Worm (Caenorhabditis elegans) whole organism, early embryonic: Measurements from ENCODE around the gene T04G9.4.

Experiments
- B0310.2 ChIP-seq: sonication (generic microtip); optimal IDR thresholded peaks from 2 replicates; lab custom pipeline; 2016; ENCODE audit warnings: mild to moderate bottlenecking, missing genetic modification characterization, missing compliant biosample characterization
- F13C5.2 ChIP-seq: sonication (generic microtip); optimal IDR thresholded peaks from 2 replicates; lab custom pipeline; 2017; ENCODE audit warnings: mild to moderate bottlenecking, missing genetic modification characterization, inconsistent platforms, missing compliant biosample characterization
- aly-1 ChIP-seq: sonication (generic microtip); optimal IDR thresholded peaks from 2 replicates; lab custom pipeline; 2016; ENCODE audit warnings: missing genetic modification characterization, missing compliant biosample characterization
- ama-1 ChIP-seq: fragments of 150-350 bp; optimal IDR thresholded peaks from 2 replicates; lab custom pipeline; 2014
- ceh-13 ChIP-seq: fragments of 200-800 bp; sonication (Bioruptor generic); optimal IDR thresholded peaks from 2 replicates; lab custom pipeline; 2018; ENCODE audit warnings: mild to moderate bottlenecking, missing genetic modification characterization, missing compliant biosample characterization
- ceh-36 ChIP-seq: sonication (generic microtip); optimal IDR thresholded peaks from 2 replicates; lab custom pipeline; 2016; ENCODE audit warnings: missing genetic modification characterization, inconsistent platforms, missing compliant biosample characterization
- ets-7 ChIP-seq: sonication (generic microtip); optimal IDR thresholded peaks from 2 replicates; lab custom pipeline; 2016; ENCODE audit warnings: missing genotype, missing genetic modification characterization, missing compliant biosample characterization
- flt-1 ChIP-seq: fragments of 200-800 bp; sonication (Bioruptor generic); IDR thresholded peaks from 2 replicates; pipeline ENCODE4 v1.3.6; 2022; ENCODE audit warnings: missing genetic modification characterization, missing compliant biosample characterization
- hmbx-1 ChIP-seq: sonication (generic microtip); optimal IDR thresholded peaks from 2 replicates; lab custom pipeline; 2016; ENCODE audit warnings: mild to moderate bottlenecking, missing genetic modification characterization, missing compliant biosample characterization
- hmg-4 ChIP-seq: fragments of 200-800 bp; sonication (Bioruptor generic); optimal IDR thresholded peaks from 2 replicates; lab custom pipeline; 2018; ENCODE audit warnings: mild to moderate bottlenecking, missing genetic modification characterization, missing compliant biosample characterization
- hnd-1 ChIP-seq: sonication (generic microtip); optimal IDR thresholded peaks from 2 replicates; lab custom pipeline; 2016; ENCODE audit warnings: missing genetic modification characterization, missing compliant biosample characterization
- pes-1 ChIP-seq: fragments of 200-800 bp; sonication (Bioruptor generic); IDR thresholded peaks from 2 replicates; pipeline ENCODE4 v1.3.6; 2022; ENCODE audit warnings: missing genetic modification reagents, missing genetic modification characterization, missing compliant biosample characterization
- scrt-1 ChIP-seq: fragments of 200-800 bp; sonication (Bioruptor generic); IDR thresholded peaks from 2 replicates; pipeline ENCODE4 v1.3.6; 2022; ENCODE audit warnings: missing genetic modification characterization, missing compliant biosample characterization
- sea-1 ChIP-seq: fragments of 200-800 bp; sonication (Bioruptor generic); conservative IDR thresholded peaks from 2 replicates; pipeline ENCODE4 v1.3.6; 2022; ENCODE audit warnings: missing genetic modification characterization, missing compliant biosample characterization
- tbx-11 ChIP-seq: fragments of 200-800 bp; sonication (Bioruptor generic); IDR thresholded peaks from 2 replicates; pipeline ENCODE4 v1.3.6; 2022; ENCODE audit warnings: missing genetic modification characterization, missing compliant biosample characterization
- tbx-37 ChIP-seq: fragments of 200-800 bp; sonication (Bioruptor generic); conservative IDR thresholded peaks from 2 replicates; pipeline ENCODE4 v1.3.6; 2022; ENCODE audit warnings: missing genetic modification reagents, missing genetic modification characterization, missing compliant biosample characterization
- tra-4 ChIP-seq: sonication (generic microtip); optimal IDR thresholded peaks from 2 replicates; lab custom pipeline; 2017; ENCODE audit warnings: missing genetic modification characterization, missing compliant biosample characterization

The T04G9.4 gene

DNA sequence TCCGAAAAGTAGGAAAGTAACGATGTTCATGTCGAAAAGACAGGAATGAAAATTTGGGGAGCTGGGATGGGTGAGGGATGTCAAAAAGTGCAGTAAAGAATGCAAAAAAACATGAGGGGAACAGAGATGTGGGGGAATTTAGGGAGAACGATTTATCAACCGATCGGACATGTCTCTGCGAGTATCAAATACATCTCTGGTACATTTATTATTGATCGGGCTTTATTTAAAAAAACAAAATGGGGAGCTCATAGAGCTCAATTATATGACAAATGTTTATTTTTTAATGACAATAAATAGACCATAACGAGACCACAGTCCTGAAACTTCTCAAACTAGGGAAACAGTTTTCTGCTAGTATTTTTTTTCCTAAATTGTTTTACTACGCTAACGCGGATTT lies 38.4 kb downstream of the T04G9.4 start, which contains the start of gene F25E2.2:
Gene F25E2.2 (minus strand): TSS at position 101 of the 400 bp plus-strand sequence.
- TF ChIP-seq hmg-4 (GFP tag; lab: Kevin White, UChicago), result no peak
- TF ChIP-seq hmbx-1 (tag; lab: Kevin White, UChicago), result no peak
- TF ChIP-seq ets-7 (tag; lab: Kevin White, UChicago), result no peak
- no peak for TF ChIP-seq B0310.2 (tag; lab: Kevin White, UChicago)
- no peak for TF ChIP-seq tbx-11 (GFP tag; lab: Robert Waterston, UW)
- TF ChIP-seq flt-1 (GFP tag; lab: Robert Waterston, UW), result no peak
- no peak for TF ChIP-seq sea-1
- no peak for TF ChIP-seq ceh-36 (tag; lab: Kevin White, UChicago)
- TF ChIP-seq pes-1, result no peak
- TF ChIP-seq tra-4 (tag; lab: Kevin White, UChicago), result no peak
- no peak for TF ChIP-seq aly-1 (tag; lab: Kevin White, UChicago)
- no peak for TF ChIP-seq ceh-13 (GFP tag; lab: Kevin White, UChicago)
- TF ChIP-seq scrt-1 (GFP tag; lab: Robert Waterston, UW), result no peak
- TF ChIP-seq hnd-1 (tag; lab: Kevin White, UChicago), result no peak
- no peak for TF ChIP-seq F13C5.2 (tag; lab: Kevin White, UChicago)
- no peak for TF ChIP-seq ama-1 (lab: Kevin White, UChicago)
- TF ChIP-seq tbx-37 (GFP tag; lab: Robert Waterston, UW), result no peak

DNA sequence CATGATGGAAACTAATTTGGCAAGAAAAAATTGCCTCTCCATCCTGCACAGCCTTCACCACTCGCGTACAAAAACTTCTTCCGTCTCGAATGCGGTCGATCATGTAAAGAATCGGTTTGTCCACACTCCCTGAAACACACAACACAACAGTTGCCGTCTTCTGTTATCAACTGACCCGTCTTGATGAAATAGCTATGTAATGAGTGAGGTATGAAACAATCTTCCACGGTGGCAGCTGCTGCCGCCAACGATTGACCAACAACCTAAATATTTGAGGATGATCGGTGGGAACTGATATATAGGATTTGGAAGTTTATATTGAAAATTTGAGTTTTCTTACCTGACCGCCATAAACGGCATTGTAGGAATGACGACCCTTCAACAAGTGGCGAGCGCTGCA lies 40.0 kb downstream of the T04G9.4 start:
- TF ChIP-seq hmg-4 (GFP tag; lab: Kevin White, UChicago), result no peak
- no peak for TF ChIP-seq ets-7 (tag; lab: Kevin White, UChicago)
- no peak for TF ChIP-seq hmbx-1 (tag; lab: Kevin White, UChicago)
- TF ChIP-seq tra-4 (tag; lab: Kevin White, UChicago), result no peak
- TF ChIP-seq flt-1 (GFP tag; lab: Robert Waterston, UW), result no peak
- TF ChIP-seq sea-1, result no peak
- TF ChIP-seq tbx-11 (GFP tag; lab: Robert Waterston, UW), result no peak
- TF ChIP-seq aly-1 (tag; lab: Kevin White, UChicago), result no peak
- TF ChIP-seq B0310.2 (tag; lab: Kevin White, UChicago), result no peak
- TF ChIP-seq scrt-1 (GFP tag; lab: Robert Waterston, UW), result no peak

ce11 chrX:813063-813462 lies 40.8 kb downstream of the T04G9.4 start, which contains the start of gene F25E2.3:
Gene F25E2.3 (minus strand): TSS chrX:813163.
- TF ChIP-seq ceh-36 (tag; lab: Kevin White, UChicago) (no peak), B0310.2 (tag; lab: Kevin White, UChicago) (no peak), ama-1 (lab: Kevin White, UChicago) (no peak), ceh-13 (GFP tag; lab: Kevin White, UChicago) (no peak), flt-1 (GFP tag; lab: Robert Waterston, UW) (no peak), pes-1 (no peak), aly-1 (tag; lab: Kevin White, UChicago) (no peak), hnd-1 (tag; lab: Kevin White, UChicago) (no peak), tbx-37 (GFP tag; lab: Robert Waterston, UW) (no peak), scrt-1 (GFP tag; lab: Robert Waterston, UW) (no peak), tbx-11 (GFP tag; lab: Robert Waterston, UW) (no peak), ets-7 (tag; lab: Kevin White, UChicago) (no peak), F13C5.2 (tag; lab: Kevin White, UChicago) (no peak), hmg-4 (GFP tag; lab: Kevin White, UChicago) (no peak), hmbx-1 (tag; lab: Kevin White, UChicago) (no peak), sea-1 (no peak)

DNA sequence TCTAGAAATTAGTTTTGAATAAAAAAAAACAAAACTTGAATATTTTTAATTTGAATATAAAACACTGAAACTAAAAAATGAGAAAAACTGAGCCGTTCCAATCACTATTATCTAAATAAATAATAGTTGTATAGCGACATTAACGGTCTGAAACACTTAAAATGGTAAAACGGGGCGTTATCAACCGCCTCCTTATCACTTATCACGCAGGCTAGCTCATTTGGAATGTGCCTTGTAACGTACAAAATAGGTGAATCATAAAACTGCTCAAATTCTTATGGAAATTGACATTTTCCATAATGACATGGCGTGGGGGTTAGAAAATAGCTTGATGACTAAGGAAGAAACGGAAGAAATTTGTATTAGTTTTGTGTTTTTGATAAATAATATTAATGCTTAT lies 43.7 kb downstream of the T04G9.4 start, which contains the start of gene ifd-2:
Gene ifd-2 (minus strand): TSS at position 1 of the 400 bp plus-strand sequence.
- no peak for TF ChIP-seq F13C5.2 (tag; lab: Kevin White, UChicago)
- TF ChIP-seq sea-1, result no peak
- no peak for TF ChIP-seq flt-1 (GFP tag; lab: Robert Waterston, UW)
- no peak for TF ChIP-seq hmg-4 (GFP tag; lab: Kevin White, UChicago)
- TF ChIP-seq ceh-13 (GFP tag; lab: Kevin White, UChicago), result no peak
- no peak for TF ChIP-seq scrt-1 (GFP tag; lab: Robert Waterston, UW)
- TF ChIP-seq hmbx-1 (tag; lab: Kevin White, UChicago), result no peak
- TF ChIP-seq pes-1, result no peak
- no peak for TF ChIP-seq tra-4 (tag; lab: Kevin White, UChicago)
- TF ChIP-seq ceh-36 (tag; lab: Kevin White, UChicago), result no peak
- TF ChIP-seq ets-7 (tag; lab: Kevin White, UChicago), result no peak
- TF ChIP-seq ama-1 (lab: Kevin White, UChicago), result no peak
- TF ChIP-seq aly-1 (tag; lab: Kevin White, UChicago), result no peak
- no peak for TF ChIP-seq tbx-11 (GFP tag; lab: Robert Waterston, UW)
- no peak for TF ChIP-seq tbx-37 (GFP tag; lab: Robert Waterston, UW)

DNA sequence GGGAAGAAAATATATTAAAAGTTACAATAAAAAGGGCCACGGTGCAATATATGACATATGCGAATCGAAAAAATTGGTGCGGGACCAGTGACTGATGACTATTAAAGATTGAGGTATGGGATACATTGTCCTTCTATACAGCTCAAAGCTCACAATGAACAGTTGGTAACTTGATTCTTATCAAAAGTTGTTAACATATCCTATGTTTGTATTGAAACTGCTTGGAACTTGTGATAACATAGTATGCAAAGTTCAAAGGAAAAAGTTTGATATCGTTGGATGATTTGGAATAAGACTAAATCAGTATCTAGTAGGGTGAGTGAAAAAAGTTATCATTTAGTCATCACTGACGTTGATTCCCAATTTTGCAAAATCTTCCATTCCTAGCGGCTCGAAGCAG lies 45.7 kb downstream of the T04G9.4 start:
- no peak for TF ChIP-seq tbx-11 (GFP tag; lab: Robert Waterston, UW)
- no peak for TF ChIP-seq hmg-4 (GFP tag; lab: Kevin White, UChicago)
- TF ChIP-seq flt-1 (GFP tag; lab: Robert Waterston, UW), result no peak
- no peak for TF ChIP-seq ets-7 (tag; lab: Kevin White, UChicago)
- TF ChIP-seq tbx-37 (GFP tag; lab: Robert Waterston, UW), result no peak
- no peak for TF ChIP-seq hnd-1 (tag; lab: Kevin White, UChicago)
- TF ChIP-seq sea-1, result no peak
- no peak for TF ChIP-seq ama-1 (lab: Kevin White, UChicago)

ce11 chrX:823736-824135 lies 51.5 kb downstream of the T04G9.4 start:
- TF ChIP-seq hmg-4 (GFP tag; lab: Kevin White, UChicago) (no peak), ceh-13 (GFP tag; lab: Kevin White, UChicago) (no peak), F13C5.2 (tag; lab: Kevin White, UChicago) (no peak), ama-1 (lab: Kevin White, UChicago) (no peak)
